Worm (Caenorhabditis elegans): ENCODE results near the gene scl-3.

Gene scl-3

DNA sequence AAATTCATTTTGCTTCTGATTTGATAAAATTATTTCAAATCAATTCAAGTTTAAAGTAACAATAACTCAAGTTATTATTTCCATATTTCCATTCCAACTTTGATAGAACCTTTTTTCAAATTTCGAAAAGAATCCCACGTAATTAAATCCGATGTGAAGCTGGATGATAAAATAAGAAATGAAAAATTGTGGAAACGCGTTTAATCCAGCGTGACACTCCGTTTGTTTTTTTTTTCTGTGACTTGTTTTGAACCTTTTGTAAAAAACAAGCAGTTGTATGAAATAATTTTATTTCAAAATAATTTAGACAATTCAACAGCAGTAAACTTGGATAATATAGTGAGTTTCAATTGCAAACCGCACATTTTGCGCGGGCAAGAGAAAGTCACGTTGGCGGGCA lies 6.8 kb upstream of the scl-3 start, which contains the start of gene F49E11.7:
Gene F49E11.7, plus strand, starts transcription at position 301 of the 400 bp plus-strand sequence.
- TF ChIP-seq ceh-48 (tag; optimal IDR thresholded peaks at IDR 0.05): no peak
- TF ChIP-seq unc-42 (tag; optimal IDR thresholded peaks at IDR 0.05): no peak
- TF ChIP-seq ceh-24 (tag; optimal IDR thresholded peaks at IDR 0.05): no peak
- no peak for TF ChIP-seq K02D7.2 (tag; optimal IDR thresholded peaks at IDR 0.05)
- TF ChIP-seq ref-2 (tag; optimal IDR thresholded peaks at IDR 0.05): no peak
- TF ChIP-seq ceh-14 (tag; optimal IDR thresholded peaks at IDR 0.05): no peak
- TF ChIP-seq C38D4.7 (GFP tag; optimal IDR thresholded peaks at IDR 0.05): no peak
- no peak for TF ChIP-seq elt-2 (tag; optimal IDR thresholded peaks at IDR 0.05)
- TF ChIP-seq hlh-13 (GFP tag; optimal IDR thresholded peaks at IDR 0.05): no peak
- TF ChIP-seq gmeb-2 (tag; optimal IDR thresholded peaks at IDR 0.05): no peak
- TF ChIP-seq hlh-8 (tag; optimal IDR thresholded peaks at IDR 0.05): no peak
- no peak for TF ChIP-seq pax-1 (tag; optimal IDR thresholded peaks at IDR 0.05)
- no peak for TF ChIP-seq elt-4 (tag; optimal IDR thresholded peaks at IDR 0.05)

DNA sequence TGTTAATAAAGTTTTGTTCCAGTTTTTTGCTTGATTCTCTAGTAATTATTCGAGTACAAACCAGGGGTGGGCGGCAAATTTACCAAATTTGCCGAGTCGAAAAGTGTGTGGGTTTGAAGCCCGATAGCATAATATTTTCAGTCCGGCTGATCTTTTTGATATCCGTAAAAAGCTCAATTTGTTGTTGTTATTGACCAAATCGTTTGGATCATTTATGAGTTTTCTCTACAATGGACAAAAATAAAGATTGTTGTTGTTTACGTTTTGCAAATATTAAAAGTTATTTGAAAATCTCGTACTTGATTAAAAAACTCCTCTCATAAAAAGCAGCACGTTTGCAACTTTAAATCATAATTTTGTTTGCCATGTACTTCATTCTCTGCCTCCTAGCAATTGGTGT lies 3.4 kb upstream of the scl-3 start, which contains the start of gene scl-1:
Gene scl-1, plus strand, starts transcription at position 301 of the 400 bp plus-strand sequence.
- no peak for TF ChIP-seq ama-1 (optimal IDR thresholded peaks at IDR 0.05)
- TF ChIP-seq lim-6 (tag; optimal IDR thresholded peaks at IDR 0.05): no peak
- TF ChIP-seq ttx-3 (tag; optimal IDR thresholded peaks at IDR 0.05): no peak
- TF ChIP-seq ceh-24 (tag; optimal IDR thresholded peaks at IDR 0.05): no peak
- TF ChIP-seq rnt-1 (tag; optimal IDR thresholded peaks at IDR 0.05): no peak
- TF ChIP-seq unc-42 (tag; optimal IDR thresholded peaks at IDR 0.05): no peak
- TF ChIP-seq pag-3 (tag; optimal IDR thresholded peaks at IDR 0.05; ENCODE audit: borderline replicate concordance): no peak
- TF ChIP-seq T23F11.4 (GFP tag; optimal IDR thresholded peaks at IDR 0.05): no peak

DNA sequence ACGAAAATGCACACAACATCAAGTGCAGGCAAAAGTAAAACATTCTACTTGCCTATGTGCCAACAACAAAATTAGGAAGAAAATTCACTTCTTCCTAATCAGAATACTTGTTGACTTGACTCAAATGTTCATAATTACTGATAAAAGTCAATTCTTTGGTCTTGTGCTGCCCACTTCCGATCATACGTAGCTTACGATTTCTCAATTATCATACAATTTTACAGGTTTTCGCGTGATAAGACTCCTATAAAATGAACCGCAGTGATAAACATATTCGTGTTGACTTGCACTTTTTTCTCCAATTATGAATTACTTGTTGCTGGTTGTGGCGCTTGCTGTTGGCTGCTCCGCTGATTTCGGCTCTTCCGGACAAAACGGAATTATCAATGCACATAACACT lies 2.0 kb upstream of the scl-3 start, which contains the start of gene scl-2:
Gene scl-2, plus strand, starts transcription at position 293 of the 400 bp plus-strand sequence.
- TF ChIP-seq K09A11.1 (tag; optimal IDR thresholded peaks at IDR 0.05; ENCODE audit: insufficient read depth): no peak
- TF ChIP-seq madf-2 (tag; optimal IDR thresholded peaks at IDR 0.05): no peak
- no peak for TF ChIP-seq T23F11.4 (GFP tag; optimal IDR thresholded peaks at IDR 0.05)
- no peak for TF ChIP-seq rnt-1 (tag; optimal IDR thresholded peaks at IDR 0.05)
- TF ChIP-seq C38D4.7 (GFP tag; optimal IDR thresholded peaks at IDR 0.05): no peak
- TF ChIP-seq sox-4 (tag; optimal IDR thresholded peaks at IDR 0.05): no peak
- TF ChIP-seq C08G9.2 (tag; optimal IDR thresholded peaks at IDR 0.05): no peak
- no peak for TF ChIP-seq hlh-13 (GFP tag; optimal IDR thresholded peaks at IDR 0.05)
- TF ChIP-seq pha-4 (tag; optimal IDR thresholded peaks at IDR 0.05): no peak
- TF ChIP-seq tbx-7 (tag; optimal IDR thresholded peaks at IDR 0.05): no peak
- TF ChIP-seq elt-2 (tag; optimal IDR thresholded peaks at IDR 0.05): no peak
- no peak for TF ChIP-seq hlh-6 (tag; optimal IDR thresholded peaks at IDR 0.05)
- no peak for TF ChIP-seq fkh-10 (GFP tag; optimal IDR thresholded peaks at IDR 0.05)
- no peak for TF ChIP-seq odd-2 (tag; optimal IDR thresholded peaks at IDR 0.05)
- no peak for TF ChIP-seq ama-1 (optimal IDR thresholded peaks at IDR 0.05)
- no peak for TF ChIP-seq tbx-2 (tag; optimal IDR thresholded peaks at IDR 0.05)
- TF ChIP-seq sox-2 (GFP tag; IDR thresholded peaks at IDR 0.05): no peak
- no peak for TF ChIP-seq ref-2 (tag; optimal IDR thresholded peaks at IDR 0.05)
- no peak for TF ChIP-seq ceh-34 (tag; optimal IDR thresholded peaks at IDR 0.05)
- no peak for TF ChIP-seq che-1 (tag; optimal IDR thresholded peaks at IDR 0.05)

DNA sequence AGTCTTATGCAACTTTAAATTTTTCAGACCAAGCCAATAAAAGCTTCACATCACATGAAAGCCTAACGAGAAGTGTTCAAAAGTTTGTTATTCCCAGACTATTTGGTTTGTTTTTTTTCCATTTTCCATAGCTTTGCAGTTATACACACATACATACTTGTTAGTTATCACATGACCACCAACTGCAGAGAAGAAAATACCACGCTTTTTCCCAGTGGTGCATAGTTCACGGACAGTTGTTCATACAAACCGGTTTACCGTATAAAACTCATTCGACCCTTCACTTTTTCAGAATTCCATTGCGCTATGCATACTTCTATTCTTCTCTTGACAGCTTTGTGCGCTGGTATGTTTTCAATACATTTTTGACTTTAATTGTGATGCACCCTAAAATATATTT lies 4.3 kb downstream of the scl-3 start, which contains the start of gene scl-5:
Gene scl-5, plus strand, starts transcription at position 301 of the 400 bp plus-strand sequence.
- no peak for TF ChIP-seq pros-1 (tag; optimal IDR thresholded peaks at IDR 0.05)

DNA sequence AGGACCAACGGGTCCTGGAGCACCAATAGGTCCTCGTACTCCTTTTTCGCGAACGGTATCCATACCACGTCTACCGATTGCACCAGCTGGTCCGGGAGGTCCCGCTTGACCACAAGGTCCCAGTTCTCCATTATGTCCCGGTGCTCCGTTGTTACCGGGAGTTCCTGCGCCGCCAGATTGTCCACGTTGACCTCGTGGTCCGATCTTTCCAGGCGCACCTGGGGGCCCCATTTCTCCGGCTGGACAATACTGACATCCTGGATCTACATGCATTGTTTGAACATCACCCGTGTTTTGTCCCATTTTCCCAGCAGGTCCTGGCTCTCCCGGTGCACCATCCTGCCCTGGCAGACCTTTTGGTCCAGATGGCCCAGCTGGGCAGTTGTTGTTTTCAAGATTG lies 6.7 kb downstream of the scl-3 start:
- peak; percentile 37 for TF ChIP-seq elt-4 (tag; optimal IDR thresholded peaks at IDR 0.05)
- TF ChIP-seq ceh-34 (tag; optimal IDR thresholded peaks at IDR 0.05): no peak
- TF ChIP-seq ama-1 (optimal IDR thresholded peaks at IDR 0.05): no peak
- TF ChIP-seq che-1 (tag; optimal IDR thresholded peaks at IDR 0.05): no peak
